Fruit fly (Drosophila melanogaster): ENCODE data around the gene Slip1.

Gene Slip1

DNA sequence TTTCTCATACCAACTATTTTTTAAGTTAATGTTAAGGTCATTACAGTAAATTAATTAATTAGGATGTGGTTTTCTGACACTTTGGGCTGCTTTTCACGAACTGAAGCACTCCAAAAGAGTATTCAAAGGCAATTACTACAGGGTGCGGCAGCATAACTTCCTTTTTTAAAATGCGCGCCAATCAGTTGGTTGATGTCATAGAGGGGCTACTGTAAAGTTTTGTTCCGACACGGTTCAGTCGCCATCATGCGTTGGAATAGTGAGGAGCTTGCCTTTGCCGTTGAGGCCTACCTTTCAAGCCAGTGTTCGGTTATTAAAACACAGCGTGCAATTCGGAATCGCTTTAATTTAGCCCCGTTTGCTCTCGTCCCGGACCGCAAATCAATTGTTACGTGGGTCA, 16.0 kb upstream of the Slip1 start:
- TF ChIP-seq lola (GFP tag; optimal IDR thresholded peaks at IDR 0.05) (no peak), psq (GFP tag; optimal IDR thresholded peaks at IDR 0.05) (no peak), Sp1 (GFP tag; optimal IDR thresholded peaks at IDR 0.05) (no peak), br (GFP tag; optimal IDR thresholded peaks at IDR 0.05) (no peak), dsf (GFP tag; optimal IDR thresholded peaks at IDR 0.05; ENCODE audit: borderline replicate concordance) (no peak), Dif (GFP tag; optimal IDR thresholded peaks at IDR 0.05; ENCODE audit: partially characterized antibody) (no peak), dmrt93B (GFP tag; optimal IDR thresholded peaks at IDR 0.05) (no peak), fru (GFP tag; optimal IDR thresholded peaks at IDR 0.05) (no peak), Hr78 (GFP tag; optimal IDR thresholded peaks at IDR 0.05) (no peak), CG32264 (GFP tag; optimal IDR thresholded peaks at IDR 0.05) (no peak), OdsH (GFP tag; optimal IDR thresholded peaks at IDR 0.05) (no peak), Jra (GFP tag; optimal IDR thresholded peaks at IDR 0.05) (no peak), jim (GFP tag; optimal IDR thresholded peaks at IDR 0.05) (no peak)

DNA sequence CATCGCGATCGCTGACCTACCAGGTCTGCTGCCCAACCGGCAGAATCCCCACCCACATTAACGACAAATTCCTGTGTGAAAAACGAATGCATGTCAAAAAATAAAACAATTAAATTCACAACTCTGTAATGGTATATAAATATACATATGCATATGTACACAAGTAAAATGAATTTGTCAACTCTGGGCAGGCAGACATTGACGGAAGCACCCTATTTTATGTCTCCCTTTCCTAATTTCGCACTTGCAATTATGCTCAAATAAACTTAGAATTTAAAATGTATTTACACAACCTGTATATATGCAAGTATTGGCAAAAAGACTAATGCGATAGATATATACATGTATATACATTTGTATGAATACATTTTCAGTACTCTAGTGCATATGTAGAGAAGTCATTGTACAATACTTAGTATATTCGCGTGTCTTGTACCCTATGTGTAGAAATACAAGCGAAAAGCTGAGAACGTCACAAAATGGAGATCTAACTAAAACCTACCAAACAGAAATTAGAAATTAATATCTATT, 4.3 kb upstream of the Slip1 start:
- peak; percentile 20 for TF ChIP-seq sage (GFP tag; optimal IDR thresholded peaks at IDR 0.05)
- TF ChIP-seq Myc (optimal IDR thresholded peaks at IDR 0.05), result no peak
- TF ChIP-seq tai (GFP tag; optimal IDR thresholded peaks at IDR 0.05), result no peak
- no peak for TF ChIP-seq N (GFP tag; optimal IDR thresholded peaks at IDR 0.05)
- no peak for TF ChIP-seq dsf (GFP tag; optimal IDR thresholded peaks at IDR 0.05; ENCODE audit: borderline replicate concordance)
- TF ChIP-seq Rel (GFP tag; optimal IDR thresholded peaks at IDR 0.05), result no peak
- no peak for TF ChIP-seq Rel (tag; optimal IDR thresholded peaks at IDR 0.05)
- no peak for TF ChIP-seq Hnf4 (GFP tag; optimal IDR thresholded peaks at IDR 0.05)
- TF ChIP-seq rgr (GFP tag; optimal IDR thresholded peaks at IDR 0.05), result no peak
- no peak for TF ChIP-seq pan (optimal IDR thresholded peaks at IDR 0.05)
- TF ChIP-seq Dfd (GFP tag; optimal IDR thresholded peaks at IDR 0.05), result no peak
- TF ChIP-seq h (GFP tag; optimal IDR thresholded peaks at IDR 0.05), result peak; percentile 7

DNA sequence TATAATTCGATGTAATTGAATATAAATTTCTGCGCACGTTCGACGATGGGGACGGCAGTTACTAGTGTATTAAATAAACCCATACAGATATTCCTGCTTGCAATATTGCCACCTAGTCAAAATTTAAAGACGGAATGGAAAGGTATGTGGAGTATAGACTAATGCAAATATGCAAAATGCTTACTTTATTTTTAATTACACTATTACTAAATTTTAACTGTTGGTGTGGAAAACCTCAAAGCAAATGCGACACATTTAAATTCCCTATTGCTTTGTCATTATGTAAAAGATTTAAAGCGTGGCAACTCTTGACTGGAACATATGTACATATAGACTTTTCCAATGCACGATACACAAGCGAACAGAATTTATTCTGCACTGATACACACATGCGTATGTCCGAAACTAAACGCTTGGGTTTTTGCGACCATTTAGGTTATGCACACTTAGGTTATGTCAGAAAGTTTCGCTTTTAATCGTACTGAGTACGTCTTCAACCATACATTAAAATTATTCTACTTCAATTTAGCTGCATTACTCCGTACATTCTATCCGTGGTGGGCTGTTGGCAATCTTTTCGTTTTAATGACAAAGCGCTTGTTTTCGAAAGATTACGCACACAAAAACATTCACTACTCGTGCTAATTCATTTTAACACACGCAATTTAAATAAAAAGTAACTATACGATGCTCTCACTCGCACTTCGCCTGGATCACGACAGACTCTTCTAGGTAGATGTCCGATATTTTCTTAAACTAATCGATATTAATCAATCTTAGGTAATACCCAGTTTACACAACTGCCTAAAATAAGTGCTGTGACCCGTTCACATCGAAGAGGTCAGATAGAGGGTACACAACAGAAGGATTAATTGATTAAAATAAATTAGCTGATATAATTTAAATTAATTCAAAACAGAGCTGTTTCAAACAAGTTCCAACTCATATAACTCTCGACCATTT, 3.3 kb upstream of the Slip1 start, which contains the start of gene gw:
gw (minus strand) TSS at position 725 of the 963 bp plus-strand sequence.
- peak; percentile 63 for TF ChIP-seq woc (GFP tag; optimal IDR thresholded peaks at IDR 0.05)
- no peak for TF ChIP-seq dl (GFP tag; optimal IDR thresholded peaks at IDR 0.05; ENCODE audit: insufficient read depth in 1 of 2, partially characterized antibody in 2 of 2)
- peak; percentile 85 for TF ChIP-seq Hr83 (GFP tag; optimal IDR thresholded peaks at IDR 0.05; ENCODE audit: poor library complexity, severe bottlenecking)
- TF ChIP-seq OdsH (GFP tag; optimal IDR thresholded peaks at IDR 0.05), result peak; percentile 88
- TF ChIP-seq HLH106 (tag; optimal IDR thresholded peaks at IDR 0.05), result peak; percentile 86
- TF ChIP-seq Abd-B (GFP tag; optimal IDR thresholded peaks at IDR 0.05), result no peak
- TF ChIP-seq psq (GFP tag; optimal IDR thresholded peaks at IDR 0.05), result peak; percentile 81
- peak; percentile 10 to 91 for TF ChIP-seq foxo (GFP tag; optimal IDR thresholded peaks at IDR 0.05)
- TF ChIP-seq usp (GFP tag; optimal IDR thresholded peaks at IDR 0.05), result no peak
- peak; percentile 17 for TF ChIP-seq Myc (optimal IDR thresholded peaks at IDR 0.05)
- no peak for TF ChIP-seq CrebA (GFP tag; optimal IDR thresholded peaks at IDR 0.05; ENCODE audit: borderline replicate concordance)
- peak; percentile 83 for TF ChIP-seq CG9705 (GFP tag; optimal IDR thresholded peaks at IDR 0.05)
- TF ChIP-seq rgr (GFP tag; optimal IDR thresholded peaks at IDR 0.05), result peak; percentile 88
- peak; percentile 70 for TF ChIP-seq Hr78 (GFP tag; optimal IDR thresholded peaks at IDR 0.05)
- peak; percentile 29 for TF ChIP-seq CG32264 (GFP tag; optimal IDR thresholded peaks at IDR 0.05)
- peak; percentile 85 for TF ChIP-seq br (GFP tag; optimal IDR thresholded peaks at IDR 0.05)
- peak; percentile 45 for TF ChIP-seq brk (GFP tag; optimal IDR thresholded peaks at IDR 0.05)
- peak; percentile 95 for TF ChIP-seq N (GFP tag; optimal IDR thresholded peaks at IDR 0.05)
- TF ChIP-seq Dfd (GFP tag; optimal IDR thresholded peaks at IDR 0.05), result no peak
- TF ChIP-seq dsf (GFP tag; optimal IDR thresholded peaks at IDR 0.05; ENCODE audit: borderline replicate concordance), result peak; percentile 74
- no peak for TF ChIP-seq GATAd (GFP tag; optimal IDR thresholded peaks at IDR 0.05)
- peak; percentile 90 for TF ChIP-seq h (GFP tag; optimal IDR thresholded peaks at IDR 0.05)
- peak; percentile 83 for TF ChIP-seq tai (GFP tag; optimal IDR thresholded peaks at IDR 0.05)
- no peak for TF ChIP-seq lola (GFP tag; optimal IDR thresholded peaks at IDR 0.05)
- TF ChIP-seq sage (GFP tag; optimal IDR thresholded peaks at IDR 0.05), result peak; percentile 75
- TF ChIP-seq Mio (GFP tag; optimal IDR thresholded peaks at IDR 0.05), result no peak
- peak; percentile 64 for TF ChIP-seq sv (GFP tag; optimal IDR thresholded peaks at IDR 0.05)
- peak; percentile 61 for TF ChIP-seq dmrt93B (GFP tag; optimal IDR thresholded peaks at IDR 0.05)
- peak; percentile 88 for TF ChIP-seq Hnf4 (GFP tag; optimal IDR thresholded peaks at IDR 0.05)
- TF ChIP-seq jim (GFP tag; optimal IDR thresholded peaks at IDR 0.05), result no peak
- peak; percentile 86 for TF ChIP-seq Jra (GFP tag; optimal IDR thresholded peaks at IDR 0.05)
- peak; percentile 87 for TF ChIP-seq fru (GFP tag; optimal IDR thresholded peaks at IDR 0.05)
- TF ChIP-seq Dif (GFP tag; optimal IDR thresholded peaks at IDR 0.05; ENCODE audit: partially characterized antibody), result no peak
- TF ChIP-seq ey (GFP tag; optimal IDR thresholded peaks at IDR 0.05), result peak; percentile 97
- no peak for TF ChIP-seq Rel (GFP tag; optimal IDR thresholded peaks at IDR 0.05)
- TF ChIP-seq Rel (tag; optimal IDR thresholded peaks at IDR 0.05), result peak; percentile 39
- no peak for TF ChIP-seq Vsx2 (GFP tag; optimal IDR thresholded peaks at IDR 0.05; ENCODE audit: partially characterized antibody)
- TF ChIP-seq pan (optimal IDR thresholded peaks at IDR 0.05), result no peak
- peak; percentile 80 for TF ChIP-seq Sp1 (GFP tag; optimal IDR thresholded peaks at IDR 0.05)

Data from whole organism, wandering third instar larva.